3 fruit fly cellular contexts compared by ENCODE assay signal in the genomic region with DNA sequence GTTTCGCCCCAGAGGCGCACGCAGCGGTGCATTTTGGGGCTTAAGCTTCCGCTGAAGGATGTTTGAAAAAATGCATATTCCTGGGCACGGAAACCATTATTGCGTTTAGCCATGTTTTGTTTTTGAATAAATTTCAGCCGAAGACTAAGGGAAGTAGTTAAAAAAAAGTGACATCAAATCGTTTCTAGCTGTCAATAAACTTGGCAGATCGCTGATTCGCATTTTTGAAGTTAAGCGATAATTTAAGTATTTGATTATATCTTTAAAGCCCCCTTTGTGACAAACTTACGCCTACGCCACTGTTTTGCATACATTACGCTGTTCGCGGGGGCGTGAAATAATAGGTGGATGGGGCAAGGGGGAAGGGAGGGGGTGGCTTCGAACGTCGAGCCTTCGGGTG.
TF ChIP-seq lines count a peak whose summit lies in the region.

No protein-coding gene starts in this region.

TF ChIP-seq in whole organism, embryonic, 481 proteins besides CTCF, POLR2A, EP300 and RAD21 (continued from another document and continues in another):
- TF ChIP-seq TFAM (GFP tag; optimal IDR thresholded peaks at IDR 0.05; lab: Kevin White, UChicago) (no peak), Bteb2 (GFP tag; optimal IDR thresholded peaks at IDR 0.05; lab: Kevin White, UChicago) (no peak), ATbp (GFP tag; optimal IDR thresholded peaks at IDR 0.05; lab: Kevin White, UChicago) (peak; percentile 2), ro (GFP tag; IDR thresholded peaks at IDR 0.05; lab: Robert Waterston, UW) (no peak), CG14441 (GFP tag; IDR thresholded peaks at IDR 0.05; lab: Robert Waterston, UW) (peak; percentile 9; the same call in 1 of the 2 replicates), CG2678 (tag; optimal IDR thresholded peaks at IDR 0.05; lab: Kevin White, UChicago) (peak; percentile 65), Sin3A (optimal IDR thresholded peaks at IDR 0.05; lab: Kevin White, UChicago) (no peak), CG9609 (GFP tag; optimal IDR thresholded peaks at IDR 0.05; lab: Kevin White, UChicago) (no peak), Nf-YA (GFP tag; IDR thresholded peaks at IDR 0.05; lab: Robert Waterston, UW) (no peak), Ptx1 (GFP tag; IDR thresholded peaks at IDR 0.05; lab: Robert Waterston, UW) (no peak), Hr78 (GFP tag; optimal IDR thresholded peaks at IDR 0.05; lab: Kevin White, UChicago) (no peak), croc (GFP tag; conservative IDR thresholded peaks at IDR 0.05; lab: Robert Waterston, UW) (no peak), sisA (GFP tag; IDR thresholded peaks at IDR 0.05; lab: Robert Waterston, UW) (no peak), NfI (GFP tag; optimal IDR thresholded peaks at IDR 0.05; lab: Kevin White, UChicago) (peak; percentile 31), CG7839 (tag; optimal IDR thresholded peaks at IDR 0.05; lab: Kevin White, UChicago) (no peak), dimm (GFP tag; IDR thresholded peaks at IDR 0.05; lab: Robert Waterston, UW) (no peak), CG31224 (GFP tag; IDR thresholded peaks at IDR 0.05; lab: Robert Waterston, UW) (no peak), HmgD (GFP tag; optimal IDR thresholded peaks at IDR 0.05; lab: Kevin White, UChicago) (no peak), lmd (GFP tag; IDR thresholded peaks at IDR 0.05; lab: Robert Waterston, UW) (0 out of 2 replicates have a peak, but pooled peaks have one; percentile 17), H2.0 (GFP tag; IDR thresholded peaks at IDR 0.05; lab: Robert Waterston, UW) (no peak), slbo (GFP tag; IDR thresholded peaks at IDR 0.05; lab: Robert Waterston, UW) (peak; percentile 61), lab (GFP tag; optimal IDR thresholded peaks at IDR 0.05; lab: Kevin White, UChicago) (peak; percentile 59), fd64A (GFP tag; optimal IDR thresholded peaks at IDR 0.05; lab: Kevin White, UChicago) (no peak), CG8924 (tag; optimal IDR thresholded peaks at IDR 0.05; lab: Kevin White, UChicago) (peak; percentile 16), GATAe (GFP tag; conservative IDR thresholded peaks at IDR 0.05; lab: Robert Waterston, UW) (no peak), Sry-δ (GFP tag; optimal IDR thresholded peaks at IDR 0.05; lab: Kevin White, UChicago) (no peak), aop (GFP tag; IDR thresholded peaks at IDR 0.05; lab: Robert Waterston, UW) (no peak), CG12219 (GFP tag; optimal IDR thresholded peaks at IDR 0.05; lab: Kevin White, UChicago) (no peak), dysf (GFP tag; IDR thresholded peaks at IDR 0.05; lab: Robert Waterston, UW) (0 out of 3 replicates have a peak, but pooled peaks have one; percentile 40), CG31441 (GFP tag; IDR thresholded peaks at IDR 0.05; lab: Robert Waterston, UW) (0 out of 2 replicates have a peak, but pooled peaks have one; percentile 20), pfk (GFP tag; optimal IDR thresholded peaks at IDR 0.05; lab: Kevin White, UChicago) (no peak), zf30C (GFP tag; optimal IDR thresholded peaks at IDR 0.05; lab: Kevin White, UChicago) (no peak), CG10979 (tag; optimal IDR thresholded peaks at IDR 0.05; lab: Kevin White, UChicago) (no peak), HLH54F (GFP tag; optimal IDR thresholded peaks at IDR 0.05; lab: Kevin White, UChicago) (peak; percentile 21), CG1792 (GFP tag; optimal IDR thresholded peaks at IDR 0.05; lab: Kevin White, UChicago) (no peak), Hsf (GFP tag; optimal IDR thresholded peaks at IDR 0.05; lab: Kevin White, UChicago) (peak; percentile 15), CG11504 (tag; optimal IDR thresholded peaks at IDR 0.05; lab: Kevin White, UChicago) (peak; percentile 58), dmrt99B (tag; optimal IDR thresholded peaks at IDR 0.05; lab: Kevin White, UChicago) (peak; percentile 39), CG14965 (GFP tag; optimal IDR thresholded peaks at IDR 0.05; lab: Kevin White, UChicago; ENCODE audit: borderline replicate concordance) (no peak), CG3847 (GFP tag; IDR thresholded peaks at IDR 0.05; lab: Robert Waterston, UW) (0 out of 2 replicates have a peak, but pooled peaks have one; percentile 33), Hand (GFP tag; optimal IDR thresholded peaks at IDR 0.05; lab: Kevin White, UChicago) (peak; percentile 52), yki (optimal IDR thresholded peaks at IDR 0.05; lab: Kevin White, UChicago) (no peak), Optix (GFP tag; IDR thresholded peaks at IDR 0.05; lab: Robert Waterston, UW) (no peak)

TF ChIP-seq in whole organism, prepupa, 60 proteins besides CTCF, POLR2A, EP300 and RAD21 (continued from another document):
- TF ChIP-seq CG16779 (tag; optimal IDR thresholded peaks at IDR 0.05; lab: Kevin White, UChicago) (no peak), CG6854 (GFP tag; optimal IDR thresholded peaks at IDR 0.05; lab: Kevin White, UChicago) (no peak), dsx (GFP tag; optimal IDR thresholded peaks at IDR 0.05; lab: Kevin White, UChicago; ENCODE audit: poor library complexity, severe bottlenecking) (peak; percentile 2), CG6792 (GFP tag; optimal IDR thresholded peaks at IDR 0.05; lab: Kevin White, UChicago) (peak; percentile 28), fkh (GFP tag; optimal IDR thresholded peaks at IDR 0.05; lab: Kevin White, UChicago) (no peak), dac (GFP tag; optimal IDR thresholded peaks at IDR 0.05; lab: Kevin White, UChicago) (no peak), CG15336 (GFP tag; IDR thresholded peaks at IDR 0.05; lab: Robert Waterston, UW) (no peak), CG6276 (GFP tag; optimal IDR thresholded peaks at IDR 0.05; lab: Kevin White, UChicago) (no peak), CG7368 (GFP tag; optimal IDR thresholded peaks at IDR 0.05; lab: Kevin White, UChicago) (no peak), Lpt (GFP tag; optimal IDR thresholded peaks at IDR 0.05; lab: Kevin White, UChicago) (no peak), fd85E (GFP tag; optimal IDR thresholded peaks at IDR 0.05; lab: Kevin White, UChicago) (no peak), Sox15 (GFP tag; optimal IDR thresholded peaks at IDR 0.05; lab: Kevin White, UChicago) (no peak), Ets96B (tag; optimal IDR thresholded peaks at IDR 0.05; lab: Kevin White, UChicago) (peak; percentile 43), Hr39 (GFP tag; optimal IDR thresholded peaks at IDR 0.05; lab: Kevin White, UChicago) (peak; percentile 26), net (GFP tag; optimal IDR thresholded peaks at IDR 0.05; lab: Kevin White, UChicago) (peak; percentile 9), CG11902 (GFP tag; optimal IDR thresholded peaks at IDR 0.05; lab: Kevin White, UChicago) (no peak), salr (GFP tag; optimal IDR thresholded peaks at IDR 0.05; lab: Kevin White, UChicago) (no peak), Eip75B (GFP tag; optimal IDR thresholded peaks at IDR 0.05; lab: Kevin White, UChicago) (peak; percentile 15), Smox (GFP tag; optimal IDR thresholded peaks at IDR 0.05; lab: Kevin White, UChicago) (peak; percentile 29), Met (GFP tag; optimal IDR thresholded peaks at IDR 0.05; lab: Kevin White, UChicago) (peak; percentile 31), Sox14 (GFP tag; optimal IDR thresholded peaks at IDR 0.05; lab: Kevin White, UChicago) (peak; percentile 6), CG32006 (GFP tag; optimal IDR thresholded peaks at IDR 0.05; lab: Kevin White, UChicago) (peak; percentile 47), Blimp-1 (GFP tag; optimal IDR thresholded peaks at IDR 0.05; lab: Kevin White, UChicago) (no peak), esn (GFP tag; optimal IDR thresholded peaks at IDR 0.05; lab: Kevin White, UChicago) (no peak), spab (GFP tag; optimal IDR thresholded peaks at IDR 0.05; lab: Kevin White, UChicago) (peak; percentile 26), CG11294 (GFP tag; IDR thresholded peaks at IDR 0.05; lab: Robert Waterston, UW) (no peak), Ets21C (GFP tag; optimal IDR thresholded peaks at IDR 0.05; lab: Kevin White, UChicago) (no peak), CG10631 (GFP tag; optimal IDR thresholded peaks at IDR 0.05; lab: Kevin White, UChicago) (peak; percentile 20), CG31627 (GFP tag; optimal IDR thresholded peaks at IDR 0.05; lab: Kevin White, UChicago) (peak; percentile 18), Hr4 (GFP tag; optimal IDR thresholded peaks at IDR 0.05; lab: Kevin White, UChicago) (peak; percentile 32), achi (GFP tag; optimal IDR thresholded peaks at IDR 0.05; lab: Kevin White, UChicago) (peak; percentile 14), CG8319 (GFP tag; optimal IDR thresholded peaks at IDR 0.05; lab: Kevin White, UChicago) (no peak), ss (GFP tag; optimal IDR thresholded peaks at IDR 0.05; lab: Kevin White, UChicago) (peak in 1 of 2 experiments; percentile 47), Eip93F (GFP tag; optimal IDR thresholded peaks at IDR 0.05; lab: Kevin White, UChicago) (no peak), CG9139 (GFP tag; optimal IDR thresholded peaks at IDR 0.05; lab: Kevin White, UChicago) (no peak), CG4318 (GFP tag; optimal IDR thresholded peaks at IDR 0.05; lab: Kevin White, UChicago) (peak; percentile 10), Eip78C (GFP tag; lab: Kevin White, UChicago) (peak; percentile 77)

TF ChIP-seq in whole organism, wandering third instar larva, 38 proteins besides CTCF, POLR2A, EP300 and RAD21 (continued from another document):
- TF ChIP-seq foxo (GFP tag; optimal IDR thresholded peaks at IDR 0.05; lab: Kevin White, UChicago) (peak in 1 of 2 experiments; percentile 35), woc (GFP tag; optimal IDR thresholded peaks at IDR 0.05; lab: Kevin White, UChicago) (no peak), Hr78 (GFP tag; optimal IDR thresholded peaks at IDR 0.05; lab: Kevin White, UChicago) (no peak)
